Fruit fly (Drosophila melanogaster): ENCODE results near the gene CG11951.

- no peak for TF ChIP-seq rn (GFP tag; IDR thresholded peaks at IDR 0.05)
- no peak for TF ChIP-seq CG9948 (tag; optimal IDR thresholded peaks at IDR 0.05)
- TF ChIP-seq fd96Ca (GFP tag; IDR thresholded peaks at IDR 0.05): no peak
- no peak for TF ChIP-seq CG13204 (GFP tag; optimal IDR thresholded peaks at IDR 0.05)
Measured at dm6 chr3R:29204033-29204432, 34.5 kb downstream of the CG11951 start, which contains the start of gene Cyt-c1L.
